Worm (Caenorhabditis elegans) whole organism, early embryonic: ENCODE data around the gene akap-1.

Source experiments
- B0310.2 ChIP-seq: sonication (generic microtip); optimal IDR thresholded peaks from 2 replicates; lab custom pipeline; 2016; ENCODE audit warnings: mild to moderate bottlenecking, missing genetic modification characterization, missing compliant biosample characterization
- ama-1 ChIP-seq: fragments of 150-350 bp; optimal IDR thresholded peaks from 2 replicates; lab custom pipeline; 2014
- ceh-13 ChIP-seq: fragments of 200-800 bp; sonication (Bioruptor generic); optimal IDR thresholded peaks from 2 replicates; lab custom pipeline; 2018; ENCODE audit warnings: mild to moderate bottlenecking, missing genetic modification characterization, missing compliant biosample characterization
- ceh-36 ChIP-seq: sonication (generic microtip); optimal IDR thresholded peaks from 2 replicates; lab custom pipeline; 2016; ENCODE audit warnings: missing genetic modification characterization, inconsistent platforms, missing compliant biosample characterization
- flt-1 ChIP-seq: fragments of 200-800 bp; sonication (Bioruptor generic); IDR thresholded peaks from 2 replicates; pipeline ENCODE4 v1.3.6; 2022; ENCODE audit warnings: missing genetic modification characterization, missing compliant biosample characterization
- hmg-4 ChIP-seq: fragments of 200-800 bp; sonication (Bioruptor generic); optimal IDR thresholded peaks from 2 replicates; lab custom pipeline; 2018; ENCODE audit warnings: mild to moderate bottlenecking, missing genetic modification characterization, missing compliant biosample characterization
- pes-1 ChIP-seq: fragments of 200-800 bp; sonication (Bioruptor generic); IDR thresholded peaks from 2 replicates; pipeline ENCODE4 v1.3.6; 2022; ENCODE audit warnings: missing genetic modification reagents, missing genetic modification characterization, missing compliant biosample characterization
- sea-1 ChIP-seq: fragments of 200-800 bp; sonication (Bioruptor generic); conservative IDR thresholded peaks from 2 replicates; pipeline ENCODE4 v1.3.6; 2022; ENCODE audit warnings: missing genetic modification characterization, missing compliant biosample characterization

- TF ChIP-seq pes-1 (GFP tag; lab: Robert Waterston, UW) (no peak), ama-1 (lab: Kevin White, UChicago) (no peak), hmg-4 (GFP tag; lab: Kevin White, UChicago) (no peak), sea-1 (GFP tag; lab: Robert Waterston, UW) (no peak), B0310.2 (no peak), ceh-36 (no peak), flt-1 (GFP tag; lab: Robert Waterston, UW) (no peak), ceh-13 (GFP tag; lab: Kevin White, UChicago) (no peak)
Observed at ce11 chrIII:6362323-6362922, 9.2 kb downstream of the akap-1 start.
